Worm (Caenorhabditis elegans): ENCODE data around the gene Y94H6A.5.

DNA sequence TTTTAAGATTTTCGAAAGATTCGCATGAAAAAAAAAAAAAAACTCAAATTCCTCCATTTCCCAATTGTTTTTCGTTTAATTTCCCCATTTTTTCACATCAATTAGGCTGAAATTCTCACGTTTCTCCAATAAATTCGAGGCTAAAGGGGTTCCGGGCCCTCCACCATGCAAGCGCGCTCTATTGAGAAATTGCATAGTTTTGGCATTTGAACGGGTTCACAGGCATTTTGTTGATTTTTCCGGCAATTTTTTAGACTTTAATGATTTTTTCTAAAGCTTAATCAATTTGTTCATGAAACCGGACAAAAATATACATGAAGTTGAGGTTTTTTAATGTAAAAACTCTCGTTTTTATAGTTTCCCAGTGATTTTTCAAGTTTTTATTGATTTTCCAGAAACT lies 37.6 kb downstream of the Y94H6A.5 start:
- TF ChIP-seq hsf-1 (GFP tag; IDR thresholded peaks at IDR 0.05): no peak
- no peak for TF ChIP-seq dpff-1 (tag; optimal IDR thresholded peaks at IDR 0.05)
- TF ChIP-seq nhr-27 (tag; optimal IDR thresholded peaks at IDR 0.05): no peak
- no peak for TF ChIP-seq B0019.2 (GFP tag; conservative IDR thresholded peaks at IDR 0.05)
- TF ChIP-seq tbx-9 (tag; optimal IDR thresholded peaks at IDR 0.05; ENCODE audit: borderline replicate concordance): no peak
- no peak for TF ChIP-seq attf-5 (GFP tag; optimal IDR thresholded peaks at IDR 0.05)
- no peak for TF ChIP-seq dpl-1 (GFP tag; optimal IDR thresholded peaks at IDR 0.05)
- TF ChIP-seq athp-1 (tag; optimal IDR thresholded peaks at IDR 0.05): no peak
- no peak for TF ChIP-seq snpc-4 (GFP tag; optimal IDR thresholded peaks at IDR 0.05)
- no peak for TF ChIP-seq snpc-4 (tag; optimal IDR thresholded peaks at IDR 0.05)
- no peak for TF ChIP-seq unc-130 (GFP tag; optimal IDR thresholded peaks at IDR 0.05)
- no peak for TF ChIP-seq snpc-3.4 (tag; optimal IDR thresholded peaks at IDR 0.05)
- no peak for TF ChIP-seq lsl-1 (GFP tag; optimal IDR thresholded peaks at IDR 0.05)

All from whole organism, young adult.